Worm (Caenorhabditis elegans) whole organism, L3 larva: ENCODE data around the gene appg-2.

ENCODE experiments used
- ZK546.5 ChIP-seq: sonication (generic microtip); optimal IDR thresholded peaks from 2 replicates; lab custom pipeline; 2017; ENCODE audit warnings: missing biosample characterization, missing genetic modification characterization
- ama-1 ChIP-seq: fragments of 150-350 bp; optimal IDR thresholded peaks from 2 replicates; lab custom pipeline; 2018
- ceh-16 ChIP-seq: sonication (generic microtip); optimal IDR thresholded peaks from 2 replicates; lab custom pipeline; 2017; ENCODE audit warnings: missing biosample characterization, missing genetic modification characterization
- ceh-28 ChIP-seq: fragments of 150-350 bp; optimal IDR thresholded peaks from 2 replicates; lab custom pipeline; 2014; ENCODE audit warnings: missing biosample characterization, missing genetic modification reagents, missing genetic modification characterization
- daf-12 ChIP-seq: fragments of 150-350 bp; optimal IDR thresholded peaks from 2 replicates; lab custom pipeline; 2014; ENCODE audit warnings: missing biosample characterization, missing genetic modification reagents, missing genetic modification characterization
- egl-27 ChIP-seq: sonication (generic microtip); optimal IDR thresholded peaks from 4 replicates; lab custom pipeline; 2017; ENCODE audit warnings: missing biosample characterization, missing genetic modification reagents, missing genetic modification characterization
- egl-5 ChIP-seq: fragments of 150-350 bp; optimal IDR thresholded peaks from 2 replicates; lab custom pipeline; 2017; ENCODE audit warnings: missing biosample characterization, missing genetic modification reagents, missing genetic modification characterization, inconsistent platforms
- elt-1 ChIP-seq: fragments of 150-350 bp; optimal IDR thresholded peaks from 2 replicates; lab custom pipeline; 2014; ENCODE audit warnings: missing biosample characterization, missing genetic modification characterization
- elt-3 ChIP-seq, 3 experiments: fragments of 150-350 bp in 1 of 3; sonication (generic microtip) in 2 of 3; optimal IDR thresholded peaks; 2 replicates in 2 of 3; 4 replicates in 1 of 3; lab custom pipeline; 2014 to 2017; ENCODE audit warnings: missing biosample characterization in 3 of 3, missing genetic modification characterization in 3 of 3
- fkh-10 ChIP-seq: sonication (generic microtip); optimal IDR thresholded peaks from 2 replicates; lab custom pipeline; 2017; ENCODE audit warnings: missing biosample characterization, missing genetic modification reagents, missing genetic modification characterization
- fos-1 ChIP-seq: fragments of 150-350 bp; optimal IDR thresholded peaks from 2 replicates; lab custom pipeline; 2014; ENCODE audit warnings: missing biosample characterization, missing genetic modification characterization
- jun-1 ChIP-seq: fragments of 150-350 bp; optimal IDR thresholded peaks from 2 replicates; lab custom pipeline; 2014; ENCODE audit warnings: missing biosample characterization, missing genetic modification reagents, missing genetic modification characterization
- mml-1 ChIP-seq: fragments of 150-350 bp; sonication (generic microtip); optimal IDR thresholded peaks from 3 replicates; lab custom pipeline; 2014; ENCODE audit warnings: missing biosample characterization, missing genetic modification characterization
- nhr-11 ChIP-seq: fragments of 150-350 bp; optimal IDR thresholded peaks from 2 replicates; lab custom pipeline; 2014; ENCODE audit warnings: missing biosample characterization, missing genetic modification characterization
- nhr-23 ChIP-seq: fragments of 150-350 bp; optimal IDR thresholded peaks from 2 replicates; lab custom pipeline; 2014; ENCODE audit warnings: missing biosample characterization, missing genetic modification reagents, missing genetic modification characterization
- nhr-25 ChIP-seq: sonication (generic microtip); optimal IDR thresholded peaks from 2 replicates; lab custom pipeline; 2017; ENCODE audit warnings: missing biosample characterization, missing genetic modification characterization
- nhr-43 ChIP-seq: sonication (generic microtip); optimal IDR thresholded peaks from 2 replicates; lab custom pipeline; 2016; ENCODE audit warnings: mild to moderate bottlenecking, missing genetic modification characterization, missing compliant biosample characterization; ENCODE audit not compliant: poor library complexity, severe bottlenecking
- nhr-76 ChIP-seq: fragments of 150-350 bp; sonication (generic microtip); optimal IDR thresholded peaks from 5 replicates; lab custom pipeline; 2014; ENCODE audit warnings: missing biosample characterization, missing genetic modification characterization
- nhr-77 ChIP-seq: fragments of 150-350 bp; optimal IDR thresholded peaks from 2 replicates; lab custom pipeline; 2014; ENCODE audit warnings: missing biosample characterization, missing genetic modification characterization
- pha-4 ChIP-seq: fragments of 150-350 bp; optimal IDR thresholded peaks from 2 replicates; lab custom pipeline; 2014; ENCODE audit warnings: missing biosample characterization, missing genetic modification reagents, missing genetic modification characterization
- pqm-1 ChIP-seq: fragments of 150-350 bp; optimal IDR thresholded peaks from 2 replicates; lab custom pipeline; 2017; ENCODE audit warnings: missing biosample characterization, missing genetic modification characterization, inconsistent platforms
- sea-2 ChIP-seq: fragments of 150-350 bp; sonication (generic microtip); optimal IDR thresholded peaks from 4 replicates; lab custom pipeline; 2014; ENCODE audit warnings: missing biosample characterization, missing genetic modification reagents, missing genetic modification characterization
- unc-39 ChIP-seq: sonication (generic microtip); optimal IDR thresholded peaks from 4 replicates; lab custom pipeline; 2017; ENCODE audit warnings: missing biosample characterization, missing genetic modification characterization
- unc-62 ChIP-seq: fragments of 150-350 bp; sonication (generic microtip); optimal IDR thresholded peaks from 4 replicates; lab custom pipeline; 2014; ENCODE audit warnings: missing biosample characterization, missing genetic modification reagents, missing genetic modification characterization
- zag-1 ChIP-seq: fragments of 150-350 bp; optimal IDR thresholded peaks from 2 replicates; lab custom pipeline; 2014; ENCODE audit warnings: missing biosample characterization, missing genetic modification characterization
- ztf-11 ChIP-seq: fragments of 150-350 bp; optimal IDR thresholded peaks from 2 replicates; lab custom pipeline; 2014; ENCODE audit warnings: missing biosample characterization, missing genetic modification characterization
- ztf-4 ChIP-seq: fragments of 150-350 bp; optimal IDR thresholded peaks from 2 replicates; lab custom pipeline; 2014; ENCODE audit warnings: missing biosample characterization, missing genetic modification characterization

Gene appg-2

ce11 chrII:8851996-8852587 is 51.2 kb downstream of the appg-2 start, which contains the start of gene oac-46:
TSS of gene oac-46 (minus strand) at chrII:8852096.
- TF ChIP-seq nhr-25 (tag; lab: Kevin White, UChicago), result peak; percentile 78
- TF ChIP-seq jun-1 (tag; lab: Kevin White, UChicago), result no peak
- no peak for TF ChIP-seq ceh-28
- TF ChIP-seq nhr-11 (tag; lab: Kevin White, UChicago), result no peak
- no peak for TF ChIP-seq elt-1 (tag; lab: Kevin White, UChicago)
- no peak for TF ChIP-seq daf-12 (tag; lab: Kevin White, UChicago)
- TF ChIP-seq fkh-10 (GFP tag; lab: Kevin White, UChicago), result no peak
- no peak for TF ChIP-seq sea-2 (GFP tag; lab: Kevin White, UChicago)
- TF ChIP-seq ceh-16 (tag; lab: Kevin White, UChicago), result no peak
- no peak for TF ChIP-seq egl-5
- peak; percentile 39 for TF ChIP-seq nhr-43 (tag; lab: Kevin White, UChicago)
- TF ChIP-seq zag-1 (tag; lab: Kevin White, UChicago), result no peak
- TF ChIP-seq ztf-4 (tag; lab: Kevin White, UChicago), result no peak
- TF ChIP-seq nhr-76 (tag; lab: Kevin White, UChicago), result no peak
- TF ChIP-seq nhr-23 (tag; lab: Kevin White, UChicago), result peak; percentile 56
- no peak for TF ChIP-seq ztf-11 (tag; lab: Kevin White, UChicago)
- TF ChIP-seq fos-1 (tag; lab: Kevin White, UChicago), result no peak
- no peak for TF ChIP-seq unc-39 (tag; lab: Kevin White, UChicago)
- TF ChIP-seq ama-1 (lab: Kevin White, UChicago), result peak; percentile 14
- TF ChIP-seq pha-4 (tag; lab: Kevin White, UChicago), result no peak

DNA sequence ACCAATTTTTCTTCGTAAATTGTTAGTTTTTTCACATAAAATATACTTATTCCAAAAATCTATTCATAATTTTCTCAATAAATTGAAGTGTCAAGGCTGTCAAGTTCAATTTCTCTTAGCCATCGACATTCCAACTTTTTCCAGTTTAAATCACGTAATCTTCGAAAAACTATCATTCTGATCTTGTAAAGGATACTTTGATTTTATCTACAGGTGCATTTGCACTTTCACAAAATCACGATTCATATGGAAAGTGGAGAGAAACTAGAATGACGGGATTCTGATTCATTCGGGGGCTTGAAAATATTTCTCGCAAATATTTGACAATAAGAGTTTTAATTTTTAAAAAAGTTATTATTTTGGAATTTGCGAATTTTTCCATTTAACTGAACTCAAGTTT is 52.3 kb downstream of the appg-2 start:
- TF ChIP-seq nhr-43 (tag; lab: Kevin White, UChicago) (no peak), mml-1 (tag; lab: Kevin White, UChicago) (no peak), pqm-1 (no peak), daf-12 (tag; lab: Kevin White, UChicago) (no peak), egl-27 (tag; lab: Kevin White, UChicago) (no peak), elt-1 (tag; lab: Kevin White, UChicago) (peak; percentile 76)

DNA sequence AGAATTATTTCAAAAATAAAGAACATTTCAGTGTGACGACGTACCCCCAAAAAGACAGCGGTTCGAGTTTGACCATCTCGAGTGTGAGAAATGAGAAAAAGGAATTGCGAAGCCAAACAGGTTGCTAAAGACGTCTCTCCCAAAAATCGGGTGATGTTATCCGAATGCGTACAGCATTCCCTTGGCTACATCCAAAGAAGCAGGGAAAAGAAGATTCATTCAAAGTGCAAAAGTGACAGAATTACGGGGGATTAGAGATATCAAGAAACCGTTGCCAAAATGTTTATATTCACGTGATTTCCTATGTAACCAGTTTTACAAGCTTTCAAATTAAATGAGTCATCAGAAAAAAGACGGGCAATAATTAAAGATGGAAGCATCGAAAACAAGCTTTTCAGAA is 53.0 kb downstream of the appg-2 start:
- peak; percentile 68 for TF ChIP-seq nhr-25 (tag; lab: Kevin White, UChicago)
- TF ChIP-seq unc-62 (GFP tag; lab: Kevin White, UChicago), result peak; percentile 15
- TF ChIP-seq nhr-77 (tag; lab: Kevin White, UChicago), result no peak
- TF ChIP-seq ZK546.5, result no peak
- peak in 1 of 3 experiments; percentile 69 for TF ChIP-seq elt-3 (tag; optimal IDR thresholded peaks at IDR 0.05; lab: Kevin White, UChicago)
- TF ChIP-seq egl-27 (tag; lab: Kevin White, UChicago), result no peak
- TF ChIP-seq nhr-23 (tag; lab: Kevin White, UChicago), result peak; percentile 60
- peak; percentile 73 for TF ChIP-seq nhr-43 (tag; lab: Kevin White, UChicago)
